Worm (Caenorhabditis elegans) whole organism, late embryonic: Measurements from ENCODE around the gene flp-18.
A peak's percentile ranks its signal among the peaks of the same experiment; 100 is the strongest.

ENCODE experiments used
- F13H6.1 ChIP-seq: sonication (generic microtip); optimal IDR thresholded peaks from 2 replicates; lab custom pipeline; 2016; ENCODE audit warnings: missing genetic modification characterization, missing compliant biosample characterization
- ceh-2 ChIP-seq: sonication (generic microtip); optimal IDR thresholded peaks from 2 replicates; lab custom pipeline; 2016; ENCODE audit warnings: missing genotype, missing genetic modification characterization, missing compliant biosample characterization
- ceh-22 ChIP-seq: sonication (generic microtip); optimal IDR thresholded peaks from 2 replicates; lab custom pipeline; 2017; ENCODE audit warnings: missing biosample characterization, missing genetic modification characterization
- ceh-30 ChIP-seq: fragments of 150-350 bp; optimal IDR thresholded peaks from 2 replicates; lab custom pipeline; 2014; ENCODE audit warnings: missing biosample characterization, missing genetic modification characterization
- ceh-31 ChIP-seq: sonication (generic microtip); optimal IDR thresholded peaks from 2 replicates; lab custom pipeline; 2016; ENCODE audit warnings: missing genetic modification characterization, missing compliant biosample characterization
- ceh-9 ChIP-seq: sonication (generic microtip); optimal IDR thresholded peaks from 2 replicates; lab custom pipeline; 2016; ENCODE audit warnings: mild to moderate bottlenecking, missing genetic modification characterization, inconsistent platforms, missing compliant biosample characterization
- che-1 ChIP-seq: sonication (generic microtip); optimal IDR thresholded peaks from 2 replicates; lab custom pipeline; 2016; ENCODE audit warnings: mild to moderate bottlenecking, missing genetic modification characterization, missing compliant biosample characterization
- dmd-4 ChIP-seq: sonication (generic microtip); optimal IDR thresholded peaks from 2 replicates; lab custom pipeline; 2016; ENCODE audit warnings: borderline replicate concordance, missing genetic modification characterization, missing compliant biosample characterization
- dve-1 ChIP-seq: sonication (generic microtip); optimal IDR thresholded peaks from 2 replicates; lab custom pipeline; 2017; ENCODE audit warnings: antibody characterized with exemption, mild to moderate bottlenecking, missing genetic modification characterization, missing compliant biosample characterization
- elt-2 ChIP-seq: sonication (generic microtip); optimal IDR thresholded peaks from 2 replicates; lab custom pipeline; 2016; ENCODE audit warnings: missing genetic modification reagents, missing genetic modification characterization, missing compliant biosample characterization
- elt-4 ChIP-seq: sonication (generic microtip); optimal IDR thresholded peaks from 2 replicates; lab custom pipeline; 2016; ENCODE audit warnings: missing genetic modification characterization, missing compliant biosample characterization
- ets-4 ChIP-seq: sonication (generic microtip); optimal IDR thresholded peaks from 2 replicates; lab custom pipeline; 2016; ENCODE audit warnings: missing genetic modification characterization, missing compliant biosample characterization
- eyg-1 ChIP-seq: sonication (generic microtip); optimal IDR thresholded peaks from 2 replicates; lab custom pipeline; 2016; ENCODE audit warnings: missing genotype, missing genetic modification characterization, missing compliant biosample characterization
- fax-1 ChIP-seq: sonication (generic microtip); optimal IDR thresholded peaks from 2 replicates; lab custom pipeline; 2016; ENCODE audit warnings: missing genotype, missing genetic modification characterization, missing compliant biosample characterization
- fkh-10 ChIP-seq: fragments of 150-350 bp; optimal IDR thresholded peaks from 2 replicates; lab custom pipeline; 2014; ENCODE audit warnings: missing biosample characterization, missing genetic modification reagents, missing genetic modification characterization
- fkh-6 ChIP-seq: sonication (generic microtip); optimal IDR thresholded peaks from 2 replicates; lab custom pipeline; 2016; ENCODE audit warnings: missing genetic modification characterization, missing compliant biosample characterization
- hlh-15 ChIP-seq: sonication (generic microtip); optimal IDR thresholded peaks from 2 replicates; lab custom pipeline; 2016; ENCODE audit warnings: missing genetic modification characterization, missing compliant biosample characterization
- hlh-30 ChIP-seq: sonication (generic microtip); optimal IDR thresholded peaks from 2 replicates; lab custom pipeline; 2017; ENCODE audit warnings: antibody characterized with exemption, missing genetic modification characterization, missing compliant biosample characterization; ENCODE audit not compliant: insufficient read depth
- hlh-6 ChIP-seq: sonication (generic microtip); optimal IDR thresholded peaks from 2 replicates; lab custom pipeline; 2016; ENCODE audit warnings: missing genotype, missing genetic modification characterization, missing compliant biosample characterization
- hlh-8 ChIP-seq: sonication (generic microtip); optimal IDR thresholded peaks from 2 replicates; lab custom pipeline; 2016; ENCODE audit warnings: missing genotype, missing genetic modification characterization, missing compliant biosample characterization
- lin-11 ChIP-seq: fragments of 200-800 bp; sonication (Bioruptor generic); optimal IDR thresholded peaks from 2 replicates; lab custom pipeline; 2018; ENCODE audit warnings: mild to moderate bottlenecking, missing genetic modification characterization, missing compliant biosample characterization
- madf-2 ChIP-seq: sonication (generic microtip); optimal IDR thresholded peaks from 2 replicates; lab custom pipeline; 2017; ENCODE audit warnings: missing genetic modification characterization, missing compliant biosample characterization
- mec-3 ChIP-seq: sonication (generic microtip); optimal IDR thresholded peaks from 2 replicates; lab custom pipeline; 2016; ENCODE audit warnings: borderline replicate concordance, missing genetic modification characterization, missing compliant biosample characterization
- nhr-11 ChIP-seq: fragments of 150-350 bp; optimal IDR thresholded peaks from 2 replicates; lab custom pipeline; 2014; ENCODE audit warnings: missing biosample characterization, missing genetic modification characterization
- odd-2 ChIP-seq: sonication (generic microtip); optimal IDR thresholded peaks from 2 replicates; lab custom pipeline; 2017; ENCODE audit warnings: antibody characterized with exemption, mild to moderate bottlenecking, missing genetic modification characterization, missing compliant biosample characterization
- pag-3 ChIP-seq: sonication (generic microtip); optimal IDR thresholded peaks from 2 replicates; lab custom pipeline; 2016; ENCODE audit warnings: missing compliant biosample characterization, missing genetic modification characterization, borderline replicate concordance
- pat-9 ChIP-seq: fragments of 200-800 bp; sonication (Bioruptor generic); optimal IDR thresholded peaks from 2 replicates; lab custom pipeline; 2018; ENCODE audit warnings: mild to moderate bottlenecking, missing genetic modification characterization, moderate library complexity, missing compliant biosample characterization
- pax-1 ChIP-seq: fragments of 150-350 bp; optimal IDR thresholded peaks from 2 replicates; lab custom pipeline; 2014; ENCODE audit warnings: missing biosample characterization, missing genetic modification characterization
- pqm-1 ChIP-seq: sonication (generic microtip); optimal IDR thresholded peaks from 2 replicates; lab custom pipeline; 2016; ENCODE audit warnings: missing genetic modification characterization, missing compliant biosample characterization
- ref-2 ChIP-seq: sonication (generic microtip); optimal IDR thresholded peaks from 2 replicates; lab custom pipeline; 2016; ENCODE audit warnings: missing genetic modification characterization, missing compliant biosample characterization
- rnt-1 ChIP-seq: sonication (generic microtip); optimal IDR thresholded peaks from 2 replicates; lab custom pipeline; 2016; ENCODE audit warnings: missing genetic modification characterization, missing compliant biosample characterization
- sdc-2 ChIP-seq: sonication (generic microtip); optimal IDR thresholded peaks from 2 replicates; lab custom pipeline; 2016; ENCODE audit warnings: missing genotype, missing genetic modification characterization, missing compliant biosample characterization
- sox-4 ChIP-seq: sonication (generic microtip); optimal IDR thresholded peaks from 2 replicates; lab custom pipeline; 2017; ENCODE audit warnings: mild to moderate bottlenecking, missing genetic modification characterization, inconsistent platforms, missing compliant biosample characterization
- syd-9 ChIP-seq: sonication (generic microtip); optimal IDR thresholded peaks from 2 replicates; lab custom pipeline; 2016; ENCODE audit warnings: mild to moderate bottlenecking, missing genetic modification characterization, moderate library complexity, missing compliant biosample characterization
- tbx-2 ChIP-seq: sonication (generic microtip); optimal IDR thresholded peaks from 2 replicates; lab custom pipeline; 2016; ENCODE audit warnings: missing genetic modification characterization, missing compliant biosample characterization
- unc-3 ChIP-seq, 2 experiments: fragments of 200-800 bp in 1 of 2; sonication (Bioruptor generic) in 1 of 2; sonication (generic microtip) in 1 of 2; conservative IDR thresholded peaks in 1 of 2; optimal IDR thresholded peaks in 1 of 2; 2 replicates each; pipeline versions ENCODE4 v1.3.6 to Lab custom; 2016 to 2022; ENCODE audit warnings: missing compliant biosample characterization in 2 of 2, missing genetic modification characterization in 2 of 2, missing genetic modification reagents in 1 of 2
- unc-55 ChIP-seq: sonication (generic microtip); optimal IDR thresholded peaks from 2 replicates; lab custom pipeline; 2017; ENCODE audit warnings: missing biosample characterization, missing genetic modification reagents, missing genetic modification characterization

The flp-18 gene

ce11 chrX:2996318-2996717, 22.0 kb downstream of the flp-18 start:
- TF ChIP-seq ref-2 (no peak), hlh-30 (tag; lab: Kevin White, UChicago) (peak; percentile 14)
- TF ChIP-seq, all 69 proteins: peak for 1

- TF ChIP-seq fax-1 (no peak), hlh-8 (tag; lab: Kevin White, UChicago) (no peak), dve-1 (tag; lab: Kevin White, UChicago) (no peak), ceh-31 (tag; lab: Kevin White, UChicago) (no peak), F13H6.1 (tag; lab: Kevin White, UChicago) (no peak), hlh-6 (tag; lab: Kevin White, UChicago) (no peak), unc-3 (GFP tag; conservative IDR thresholded peaks at IDR 0.05; lab: Robert Waterston, UW) (no peak), unc-3 (tag; optimal IDR thresholded peaks at IDR 0.05; lab: Kevin White, UChicago) (no peak), ceh-22 (tag; lab: Kevin White, UChicago) (no peak), pat-9 (tag; lab: Kevin White, UChicago) (no peak), nhr-11 (tag; lab: Kevin White, UChicago) (no peak), elt-2 (tag; lab: Kevin White, UChicago) (no peak), hlh-15 (tag; lab: Kevin White, UChicago) (no peak), ets-4 (tag; lab: Kevin White, UChicago) (no peak), eyg-1 (tag; lab: Kevin White, UChicago) (no peak), syd-9 (no peak), rnt-1 (no peak), fkh-10 (no peak), elt-4 (tag; lab: Kevin White, UChicago) (no peak), pag-3 (tag; lab: Kevin White, UChicago) (no peak)
These were observed 28.2 kb downstream of the flp-18 start for ce11 chrX:2990145-2990544.

- no peak for TF ChIP-seq F13H6.1 (tag; lab: Kevin White, UChicago)
- TF ChIP-seq unc-55 (GFP tag; lab: Kevin White, UChicago), result no peak
- TF ChIP-seq ceh-9 (tag; lab: Kevin White, UChicago), result no peak
- no peak for TF ChIP-seq syd-9
These were observed 34.4 kb downstream of the flp-18 start, which contains the start of gene osm-5 for ce11 chrX:2983996-2984395. Gene osm-5 (plus strand): TSS chrX:2984263.

ce11 chrX:2981715-2982114, 36.6 kb downstream of the flp-18 start, which contains the start of gene nspg-5:
Gene nspg-5 (plus strand): TSS chrX:2982015.
- TF ChIP-seq F13H6.1 (tag; lab: Kevin White, UChicago) (no peak), pax-1 (tag; lab: Kevin White, UChicago) (peak; percentile 2), sox-4 (no peak), sdc-2 (tag; lab: Kevin White, UChicago) (no peak), madf-2 (tag; lab: Kevin White, UChicago) (no peak), hlh-8 (tag; lab: Kevin White, UChicago) (no peak), che-1 (tag; lab: Kevin White, UChicago) (no peak)

- TF ChIP-seq pag-3 (tag; lab: Kevin White, UChicago), result no peak
- TF ChIP-seq ref-2, result no peak
- TF ChIP-seq lin-11 (tag; lab: Kevin White, UChicago), result no peak
- no peak for TF ChIP-seq ceh-2
- no peak for TF ChIP-seq ceh-30
- no peak for TF ChIP-seq fkh-6 (tag; lab: Kevin White, UChicago)
- no peak for TF ChIP-seq hlh-8 (tag; lab: Kevin White, UChicago)
- TF ChIP-seq mec-3 (tag; lab: Kevin White, UChicago), result no peak
- no peak for TF ChIP-seq pqm-1 (tag; lab: Kevin White, UChicago)
- no peak for TF ChIP-seq tbx-2 (tag; lab: Kevin White, UChicago)
- TF ChIP-seq hlh-30 (tag; lab: Kevin White, UChicago), result no peak
- TF ChIP-seq dmd-4 (tag; lab: Kevin White, UChicago), result no peak
- no peak for TF ChIP-seq madf-2 (tag; lab: Kevin White, UChicago)
- no peak for TF ChIP-seq odd-2 (tag; lab: Kevin White, UChicago)
- TF ChIP-seq, all 69 proteins: peak for 0
These were observed 40.3 kb downstream of the flp-18 start for ce11 chrX:2978100-2978499.
